Worm (Caenorhabditis elegans) whole organism, L3 larva: ENCODE data around the gene C05C8.5.

ENCODE experiments used
- R02D3.7 ChIP-seq: fragments of 150-350 bp; optimal IDR thresholded peaks from 2 replicates; lab custom pipeline; 2014; ENCODE audit warnings: missing biosample characterization, missing genetic modification characterization
- ZK546.5 ChIP-seq: sonication (generic microtip); optimal IDR thresholded peaks from 2 replicates; lab custom pipeline; 2017; ENCODE audit warnings: missing biosample characterization, missing genetic modification characterization
- aly-2 ChIP-seq: fragments of 150-350 bp; optimal IDR thresholded peaks from 2 replicates; lab custom pipeline; 2014; ENCODE audit warnings: missing biosample characterization, missing genetic modification characterization
- ama-1 ChIP-seq: fragments of 150-350 bp; optimal IDR thresholded peaks from 2 replicates; lab custom pipeline; 2018
- ceh-16 ChIP-seq: sonication (generic microtip); optimal IDR thresholded peaks from 2 replicates; lab custom pipeline; 2017; ENCODE audit warnings: missing biosample characterization, missing genetic modification characterization
- ceh-28 ChIP-seq: fragments of 150-350 bp; optimal IDR thresholded peaks from 2 replicates; lab custom pipeline; 2014; ENCODE audit warnings: missing biosample characterization, missing genetic modification reagents, missing genetic modification characterization
- ceh-82 ChIP-seq: fragments of 150-350 bp; optimal IDR thresholded peaks from 2 replicates; lab custom pipeline; 2014; ENCODE audit warnings: missing biosample characterization, missing genetic modification characterization
- ceh-9 ChIP-seq: sonication (generic microtip); optimal IDR thresholded peaks from 2 replicates; lab custom pipeline; 2018; ENCODE audit warnings: missing biosample characterization, missing genetic modification characterization
- daf-12 ChIP-seq: fragments of 150-350 bp; optimal IDR thresholded peaks from 2 replicates; lab custom pipeline; 2014; ENCODE audit warnings: missing biosample characterization, missing genetic modification reagents, missing genetic modification characterization
- egl-27 ChIP-seq: sonication (generic microtip); optimal IDR thresholded peaks from 4 replicates; lab custom pipeline; 2017; ENCODE audit warnings: missing biosample characterization, missing genetic modification reagents, missing genetic modification characterization
- egl-5 ChIP-seq: fragments of 150-350 bp; optimal IDR thresholded peaks from 2 replicates; lab custom pipeline; 2017; ENCODE audit warnings: missing biosample characterization, missing genetic modification reagents, missing genetic modification characterization, inconsistent platforms
- elt-1 ChIP-seq: fragments of 150-350 bp; optimal IDR thresholded peaks from 2 replicates; lab custom pipeline; 2014; ENCODE audit warnings: missing biosample characterization, missing genetic modification characterization
- elt-2 ChIP-seq: sonication (generic microtip); optimal IDR thresholded peaks from 2 replicates; lab custom pipeline; 2016; ENCODE audit warnings: missing genetic modification reagents, mild to moderate bottlenecking, missing genetic modification characterization, missing compliant biosample characterization
- elt-3 ChIP-seq, 3 experiments: fragments of 150-350 bp in 1 of 3; sonication (generic microtip) in 2 of 3; optimal IDR thresholded peaks; 2 replicates in 2 of 3; 4 replicates in 1 of 3; lab custom pipeline; 2014 to 2017; ENCODE audit warnings: missing biosample characterization in 3 of 3, missing genetic modification characterization in 3 of 3
- eor-1 ChIP-seq, 2 experiments: fragments of 150-350 bp; optimal IDR thresholded peaks; 2 replicates each; lab custom pipeline; 2014 to 2018; ENCODE audit warnings: missing biosample characterization in 2 of 2, missing genetic modification characterization in 2 of 2
- fkh-10 ChIP-seq: sonication (generic microtip); optimal IDR thresholded peaks from 2 replicates; lab custom pipeline; 2017; ENCODE audit warnings: missing biosample characterization, missing genetic modification reagents, missing genetic modification characterization
- fkh-2 ChIP-seq: fragments of 150-350 bp; optimal IDR thresholded peaks from 2 replicates; lab custom pipeline; 2014; ENCODE audit warnings: missing biosample characterization, missing genetic modification reagents, missing genetic modification characterization
- fos-1 ChIP-seq: fragments of 150-350 bp; optimal IDR thresholded peaks from 2 replicates; lab custom pipeline; 2014; ENCODE audit warnings: missing biosample characterization, missing genetic modification characterization
- hmg-11 ChIP-seq: sonication (generic microtip); optimal IDR thresholded peaks from 2 replicates; lab custom pipeline; 2016; ENCODE audit warnings: missing genetic modification characterization, missing compliant biosample characterization
- jun-1 ChIP-seq: fragments of 150-350 bp; optimal IDR thresholded peaks from 2 replicates; lab custom pipeline; 2014; ENCODE audit warnings: missing biosample characterization, missing genetic modification reagents, missing genetic modification characterization
- lin-15B ChIP-seq: fragments of 150-350 bp; optimal IDR thresholded peaks from 2 replicates; lab custom pipeline; 2014; ENCODE audit warnings: missing biosample characterization, missing genetic modification characterization
- lin-39 ChIP-seq: fragments of 150-350 bp; optimal IDR thresholded peaks from 2 replicates; lab custom pipeline; 2018; ENCODE audit warnings: missing biosample characterization, missing genetic modification reagents, missing genetic modification characterization
- lsy-12 ChIP-seq: sonication (generic microtip); optimal IDR thresholded peaks from 2 replicates; lab custom pipeline; 2016; ENCODE audit warnings: mild to moderate bottlenecking, missing genetic modification characterization, missing compliant biosample characterization
- mdl-1 ChIP-seq: fragments of 150-350 bp; optimal IDR thresholded peaks from 2 replicates; lab custom pipeline; 2014; ENCODE audit warnings: missing biosample characterization, missing genetic modification characterization
- mml-1 ChIP-seq: fragments of 150-350 bp; sonication (generic microtip); optimal IDR thresholded peaks from 3 replicates; lab custom pipeline; 2014; ENCODE audit warnings: missing biosample characterization, missing genetic modification characterization
- nfya-1 ChIP-seq: sonication (generic microtip); optimal IDR thresholded peaks from 2 replicates; lab custom pipeline; 2017; ENCODE audit warnings: missing genetic modification characterization, mild to moderate bottlenecking, missing compliant biosample characterization, antibody characterized with exemption, moderate library complexity; ENCODE audit not compliant: insufficient read depth
- nhr-11 ChIP-seq: fragments of 150-350 bp; optimal IDR thresholded peaks from 2 replicates; lab custom pipeline; 2014; ENCODE audit warnings: missing biosample characterization, missing genetic modification characterization
- nhr-12 ChIP-seq: fragments of 150-350 bp; optimal IDR thresholded peaks from 2 replicates; lab custom pipeline; 2014; ENCODE audit warnings: missing biosample characterization, missing genetic modification characterization
- nhr-23 ChIP-seq: fragments of 150-350 bp; optimal IDR thresholded peaks from 2 replicates; lab custom pipeline; 2014; ENCODE audit warnings: missing biosample characterization, missing genetic modification reagents, missing genetic modification characterization
- nhr-237 ChIP-seq: fragments of 150-350 bp; optimal IDR thresholded peaks from 2 replicates; lab custom pipeline; 2014; ENCODE audit warnings: missing biosample characterization, missing genetic modification characterization
- nhr-25 ChIP-seq: sonication (generic microtip); optimal IDR thresholded peaks from 2 replicates; lab custom pipeline; 2017; ENCODE audit warnings: missing biosample characterization, missing genetic modification characterization
- nhr-28 ChIP-seq: fragments of 150-350 bp; optimal IDR thresholded peaks from 2 replicates; lab custom pipeline; 2014; ENCODE audit warnings: missing biosample characterization, missing genetic modification characterization
- nhr-43 ChIP-seq: sonication (generic microtip); optimal IDR thresholded peaks from 2 replicates; lab custom pipeline; 2016; ENCODE audit warnings: mild to moderate bottlenecking, missing genetic modification characterization, missing compliant biosample characterization; ENCODE audit not compliant: poor library complexity, severe bottlenecking
- nhr-67 ChIP-seq: fragments of 150-350 bp; optimal IDR thresholded peaks from 2 replicates; lab custom pipeline; 2014; ENCODE audit warnings: missing biosample characterization, missing genetic modification characterization
- nhr-76 ChIP-seq: fragments of 150-350 bp; sonication (generic microtip); optimal IDR thresholded peaks from 5 replicates; lab custom pipeline; 2014; ENCODE audit warnings: missing biosample characterization, missing genetic modification characterization
- nhr-77 ChIP-seq: fragments of 150-350 bp; optimal IDR thresholded peaks from 2 replicates; lab custom pipeline; 2014; ENCODE audit warnings: missing biosample characterization, missing genetic modification characterization
- pha-4 ChIP-seq: fragments of 150-350 bp; optimal IDR thresholded peaks from 2 replicates; lab custom pipeline; 2014; ENCODE audit warnings: missing biosample characterization, missing genetic modification reagents, missing genetic modification characterization
- pqm-1 ChIP-seq: fragments of 150-350 bp; optimal IDR thresholded peaks from 2 replicates; lab custom pipeline; 2017; ENCODE audit warnings: missing biosample characterization, missing genetic modification characterization, inconsistent platforms
- sea-2 ChIP-seq: fragments of 150-350 bp; sonication (generic microtip); optimal IDR thresholded peaks from 4 replicates; lab custom pipeline; 2014; ENCODE audit warnings: missing biosample characterization, missing genetic modification reagents, missing genetic modification characterization
- skn-1 ChIP-seq: fragments of 150-350 bp; optimal IDR thresholded peaks from 2 replicates; lab custom pipeline; 2014; ENCODE audit warnings: missing biosample characterization, missing genetic modification characterization
- snpc-4 ChIP-seq: fragments of 150-350 bp; optimal IDR thresholded peaks from 2 replicates; lab custom pipeline; 2014; ENCODE audit warnings: missing biosample characterization, missing genetic modification characterization
- tbx-2 ChIP-seq: sonication (generic microtip); optimal IDR thresholded peaks from 2 replicates; lab custom pipeline; 2016; ENCODE audit warnings: mild to moderate bottlenecking, missing genetic modification characterization, missing compliant biosample characterization
- unc-39 ChIP-seq: sonication (generic microtip); optimal IDR thresholded peaks from 4 replicates; lab custom pipeline; 2017; ENCODE audit warnings: missing biosample characterization, missing genetic modification characterization
- unc-62 ChIP-seq: fragments of 150-350 bp; sonication (generic microtip); optimal IDR thresholded peaks from 4 replicates; lab custom pipeline; 2014; ENCODE audit warnings: missing biosample characterization, missing genetic modification reagents, missing genetic modification characterization
- zag-1 ChIP-seq: fragments of 150-350 bp; optimal IDR thresholded peaks from 2 replicates; lab custom pipeline; 2014; ENCODE audit warnings: missing biosample characterization, missing genetic modification characterization
- ztf-11 ChIP-seq: fragments of 150-350 bp; optimal IDR thresholded peaks from 2 replicates; lab custom pipeline; 2014; ENCODE audit warnings: missing biosample characterization, missing genetic modification characterization
- ztf-4 ChIP-seq: fragments of 150-350 bp; optimal IDR thresholded peaks from 2 replicates; lab custom pipeline; 2014; ENCODE audit warnings: missing biosample characterization, missing genetic modification characterization

Gene C05C8.5

DNA sequence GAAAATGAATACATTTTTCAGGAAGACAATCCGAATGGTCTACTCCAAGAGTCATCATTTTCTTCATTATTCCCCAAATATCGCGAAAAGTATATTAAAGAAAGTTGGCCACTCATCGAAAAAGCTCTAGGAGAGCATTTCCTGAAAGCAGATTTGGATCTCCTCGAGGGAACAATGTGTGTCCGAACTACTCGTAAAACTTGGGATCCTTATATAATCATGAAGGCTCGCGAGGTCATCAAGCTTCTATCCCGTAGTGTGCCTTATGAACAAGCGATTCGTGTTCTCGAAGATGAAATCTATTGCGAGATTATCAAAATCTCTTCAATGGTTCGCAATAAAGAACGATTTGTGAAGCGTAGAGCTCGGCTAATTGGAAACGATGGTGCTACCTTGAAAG is 3.1 kb downstream of the C05C8.5 start:
- no peak for TF ChIP-seq mml-1 (tag; lab: Kevin White, UChicago)
- no peak for TF ChIP-seq lin-15B (tag; lab: Kevin White, UChicago)
- no peak for TF ChIP-seq nhr-23
- TF ChIP-seq eor-1 (tag; optimal IDR thresholded peaks at IDR 0.05; lab: Kevin White, UChicago) = no peak
- no peak for TF ChIP-seq ztf-11 (tag; lab: Kevin White, UChicago)
- no peak for TF ChIP-seq skn-1 (tag; lab: Kevin White, UChicago)
- no peak for TF ChIP-seq ztf-4 (tag; lab: Kevin White, UChicago)
- TF ChIP-seq egl-5 (tag; lab: Kevin White, UChicago) = no peak
- TF ChIP-seq ceh-28 (tag; lab: Kevin White, UChicago) = no peak
- no peak for TF ChIP-seq nhr-43 (tag; lab: Kevin White, UChicago)
- TF ChIP-seq hmg-11 (tag; lab: Kevin White, UChicago) = no peak
- no peak for TF ChIP-seq nhr-237 (tag; lab: Kevin White, UChicago)
- no peak for TF ChIP-seq ama-1 (lab: Kevin White, UChicago)

DNA sequence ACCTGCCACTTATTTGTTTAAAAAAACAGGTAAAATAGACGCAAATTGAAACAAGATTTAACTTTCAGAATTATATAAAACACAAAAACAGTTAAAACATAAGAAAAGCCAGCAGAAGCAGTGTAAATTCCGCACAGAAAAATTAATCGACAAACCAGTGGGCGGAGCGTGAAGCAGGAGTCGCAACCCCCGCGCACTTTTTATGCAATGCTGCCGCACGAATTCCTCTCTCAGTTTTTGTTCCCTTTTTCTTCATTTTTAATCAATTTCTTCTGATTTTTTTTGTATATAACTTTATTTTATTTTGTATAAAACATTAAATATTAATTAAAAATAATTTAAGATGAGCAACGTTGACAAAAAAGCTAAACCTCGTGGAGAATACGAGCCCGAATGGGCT is 3.8 kb downstream of the C05C8.5 start, which contains the start of the genes gei-6 and krr-1:
TSS of gene gei-6 (minus strand) at position 2 of the 400 bp plus-strand sequence.
TSS of gene krr-1 (plus strand) at position 344 of the 400 bp plus-strand sequence.
- no peak for TF ChIP-seq fos-1 (tag; lab: Kevin White, UChicago)
- no peak for TF ChIP-seq skn-1 (tag; lab: Kevin White, UChicago)
- no peak for TF ChIP-seq aly-2 (tag; lab: Kevin White, UChicago)
- no peak for TF ChIP-seq tbx-2 (tag; lab: Kevin White, UChicago)
- no peak for TF ChIP-seq nhr-12 (tag; lab: Kevin White, UChicago)
- no peak for TF ChIP-seq unc-39 (tag; lab: Kevin White, UChicago)
- TF ChIP-seq jun-1 (tag; lab: Kevin White, UChicago) = no peak
- TF ChIP-seq lin-15B (tag; lab: Kevin White, UChicago) = peak; percentile 78
- TF ChIP-seq nhr-43 (tag; lab: Kevin White, UChicago) = peak; percentile 20
- no peak for TF ChIP-seq egl-5 (tag; lab: Kevin White, UChicago)
- no peak for TF ChIP-seq zag-1 (tag; lab: Kevin White, UChicago)
- peak; percentile 17 for TF ChIP-seq R02D3.7 (tag; lab: Kevin White, UChicago)
- TF ChIP-seq nfya-1 (tag; lab: Kevin White, UChicago) = peak; percentile 58
- TF ChIP-seq lin-39 (tag; lab: Kevin White, UChicago) = peak; percentile 12
- peak; percentile 65 for TF ChIP-seq pha-4 (tag; lab: Kevin White, UChicago)
- no peak for TF ChIP-seq ama-1 (lab: Kevin White, UChicago)
- TF ChIP-seq ztf-11 (tag; lab: Kevin White, UChicago) = no peak
- no peak for TF ChIP-seq ceh-9 (tag; lab: Kevin White, UChicago)
- TF ChIP-seq mdl-1 (tag; lab: Kevin White, UChicago) = no peak
- peak; percentile 14 for TF ChIP-seq elt-2 (tag; lab: Kevin White, UChicago)
- no peak for TF ChIP-seq ceh-28 (tag; lab: Kevin White, UChicago)
- TF ChIP-seq ZK546.5 (tag; lab: Kevin White, UChicago) = no peak
- no peak for TF ChIP-seq ceh-82 (tag; lab: Kevin White, UChicago)
- no peak for TF ChIP-seq nhr-11 (tag; lab: Kevin White, UChicago)
- no peak for TF ChIP-seq ceh-16
- no peak for TF ChIP-seq lsy-12 (tag; lab: Kevin White, UChicago)
- TF ChIP-seq nhr-76 (tag; lab: Kevin White, UChicago) = no peak
- TF ChIP-seq elt-3 (tag; optimal IDR thresholded peaks at IDR 0.05; lab: Kevin White, UChicago) = no peak
- no peak for TF ChIP-seq nhr-67 (tag; lab: Kevin White, UChicago)
- TF ChIP-seq eor-1 (tag; optimal IDR thresholded peaks at IDR 0.05; lab: Kevin White, UChicago) = no peak
- no peak for TF ChIP-seq nhr-237 (tag; lab: Kevin White, UChicago)
- no peak for TF ChIP-seq nhr-77 (tag; lab: Kevin White, UChicago)
- no peak for TF ChIP-seq fkh-10 (GFP tag; lab: Kevin White, UChicago)
- TF ChIP-seq nhr-25 (tag; lab: Kevin White, UChicago) = no peak
- TF ChIP-seq mml-1 (tag; lab: Kevin White, UChicago) = no peak
- TF ChIP-seq sea-2 (GFP tag; lab: Kevin White, UChicago) = no peak
- TF ChIP-seq ztf-4 (tag; lab: Kevin White, UChicago) = no peak
- TF ChIP-seq egl-27 (tag; lab: Kevin White, UChicago) = no peak
- TF ChIP-seq pqm-1 (tag; lab: Kevin White, UChicago) = no peak
- no peak for TF ChIP-seq snpc-4 (tag; lab: Kevin White, UChicago)
- no peak for TF ChIP-seq daf-12 (tag; lab: Kevin White, UChicago)
- no peak for TF ChIP-seq nhr-28 (tag; lab: Kevin White, UChicago)
- no peak for TF ChIP-seq unc-62 (GFP tag; lab: Kevin White, UChicago)
- no peak for TF ChIP-seq fkh-2
- no peak for TF ChIP-seq elt-1 (tag; lab: Kevin White, UChicago)
- TF ChIP-seq nhr-23 = peak; percentile 50
- peak; percentile 73 for TF ChIP-seq hmg-11 (tag; lab: Kevin White, UChicago)
- TF ChIP-seq, all 47 proteins: peak for 9
